Worm (Caenorhabditis elegans) whole organism, L4 larva: ENCODE measurements around the gene srab-21.

Experiments
- Y48G9A.11 ChIP-seq: fragments of 200-800 bp; sonication (Bioruptor generic); IDR thresholded peaks from 2 replicates; pipeline ENCODE4 v1.3.6; 2022; ENCODE audit warnings: missing genetic modification reagents, missing genetic modification characterization, missing compliant biosample characterization
- ceh-28 ChIP-seq: fragments of 150-350 bp; optimal IDR thresholded peaks from 2 replicates; lab custom pipeline; 2014; ENCODE audit warnings: missing biosample characterization, missing genetic modification reagents, missing genetic modification characterization
- mep-1 ChIP-seq: fragments of 150-350 bp; sonication (generic microtip); optimal IDR thresholded peaks from 3 replicates; lab custom pipeline; 2014; ENCODE audit warnings: missing biosample characterization, missing genetic modification characterization
- zfp-2 ChIP-seq: sonication (generic microtip); optimal IDR thresholded peaks from 2 replicates; lab custom pipeline; 2016; ENCODE audit warnings: mild to moderate bottlenecking, missing genetic modification characterization, missing compliant biosample characterization

ce11 chrV:3398314-3398713 lies 25.9 kb downstream of the srab-21 start, which contains the start of gene T20D4.11:
- TF ChIP-seq zfp-2 (tag; lab: Kevin White, UChicago), result no peak
- TF ChIP-seq Y48G9A.11 (GFP tag; lab: Robert Waterston, UW), result no peak
- no peak for TF ChIP-seq mep-1 (tag; lab: Kevin White, UChicago)
- no peak for TF ChIP-seq ceh-28 (tag; lab: Kevin White, UChicago)
